Worm (Caenorhabditis elegans): ENCODE data around the gene Y45F10B.9.

DNA sequence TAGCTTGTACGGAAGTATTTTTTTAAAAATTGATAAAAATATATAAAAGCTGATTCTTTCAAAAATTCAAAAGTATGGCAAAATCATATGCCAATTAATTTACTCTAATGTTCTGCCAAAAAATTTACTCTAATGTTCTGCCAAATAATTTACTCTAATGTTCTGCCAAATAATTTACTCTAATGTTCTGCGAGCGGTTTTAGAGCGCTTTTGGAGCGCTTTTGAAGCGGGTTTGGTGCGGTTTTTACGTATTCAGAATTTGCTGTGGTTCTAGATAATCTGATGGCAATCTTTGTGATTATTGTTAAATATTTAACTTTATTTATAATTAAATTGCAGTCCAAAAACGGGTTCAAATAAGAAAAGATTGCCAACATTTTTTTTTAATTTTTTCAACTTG, 48.4 kb downstream of the Y45F10B.9 start:
- TF ChIP-seq mab-5 (tag; optimal IDR thresholded peaks at IDR 0.05) (no peak), R02D3.7 (tag; optimal IDR thresholded peaks at IDR 0.05) (no peak), unc-62 (GFP tag; optimal IDR thresholded peaks at IDR 0.05) (no peak), blmp-1 (tag; optimal IDR thresholded peaks at IDR 0.05; ENCODE audit: insufficient read depth) (no peak), ZK546.5 (tag; optimal IDR thresholded peaks at IDR 0.05) (no peak), nhr-129 (tag; optimal IDR thresholded peaks at IDR 0.05) (no peak), peb-1 (tag; optimal IDR thresholded peaks at IDR 0.05) (no peak), egl-27 (tag; optimal IDR thresholded peaks at IDR 0.05) (no peak), nhr-23 (tag; optimal IDR thresholded peaks at IDR 0.05) (no peak)
